Worm (Caenorhabditis elegans) whole organism, L2 larva: ENCODE data around the gene sel-8.

Experiments
- F13H6.1 ChIP-seq: sonication (generic microtip); optimal IDR thresholded peaks from 2 replicates; lab custom pipeline; 2016; ENCODE audit warnings: missing genetic modification characterization, missing compliant biosample characterization
- R02D3.7 ChIP-seq: fragments of 150-350 bp; optimal IDR thresholded peaks from 2 replicates; lab custom pipeline; 2014; ENCODE audit warnings: missing biosample characterization, missing genetic modification characterization
- Y55F3AM.14 ChIP-seq: fragments of 200-800 bp; sonication (Bioruptor generic); optimal IDR thresholded peaks from 2 replicates; lab custom pipeline; 2018; ENCODE audit warnings: mild to moderate bottlenecking, missing genetic modification characterization, missing compliant biosample characterization
- ZK546.5 ChIP-seq: sonication (generic microtip); optimal IDR thresholded peaks from 2 replicates; lab custom pipeline; 2017; ENCODE audit warnings: missing biosample characterization, missing genetic modification characterization
- alr-1 ChIP-seq: fragments of 150-350 bp; optimal IDR thresholded peaks from 2 replicates; lab custom pipeline; 2014; ENCODE audit warnings: missing biosample characterization, missing genetic modification characterization
- aly-2 ChIP-seq: fragments of 150-350 bp; optimal IDR thresholded peaks from 2 replicates; lab custom pipeline; 2014; ENCODE audit warnings: missing biosample characterization, missing genetic modification characterization
- ama-1 ChIP-seq: fragments of 150-350 bp; optimal IDR thresholded peaks from 2 replicates; lab custom pipeline; 2018; ENCODE audit warnings: inconsistent platforms
- ceh-82 ChIP-seq: fragments of 150-350 bp; optimal IDR thresholded peaks from 2 replicates; lab custom pipeline; 2014; ENCODE audit warnings: missing biosample characterization, missing genetic modification characterization
- crh-2 ChIP-seq: sonication (generic microtip); optimal IDR thresholded peaks from 2 replicates; lab custom pipeline; 2017; ENCODE audit warnings: missing biosample characterization, missing genetic modification characterization
- dmd-4 ChIP-seq: sonication (generic microtip); optimal IDR thresholded peaks from 2 replicates; lab custom pipeline; 2017; ENCODE audit warnings: missing biosample characterization, missing genetic modification characterization
- egl-27 ChIP-seq: sonication (generic microtip); optimal IDR thresholded peaks from 3 replicates; lab custom pipeline; 2017; ENCODE audit warnings: missing biosample characterization, missing genetic modification reagents, missing genetic modification characterization
- elt-1 ChIP-seq: fragments of 150-350 bp; optimal IDR thresholded peaks from 2 replicates; lab custom pipeline; 2014; ENCODE audit warnings: missing biosample characterization, missing genetic modification characterization
- elt-3 ChIP-seq: sonication (generic microtip); optimal IDR thresholded peaks from 2 replicates; lab custom pipeline; 2017; ENCODE audit warnings: missing biosample characterization, missing genetic modification characterization
- fos-1 ChIP-seq: fragments of 150-350 bp; optimal IDR thresholded peaks from 2 replicates; lab custom pipeline; 2014; ENCODE audit warnings: missing biosample characterization, missing genetic modification characterization
- lin-11 ChIP-seq: fragments of 150-350 bp; sonication (generic microtip); optimal IDR thresholded peaks from 2 replicates; lab custom pipeline; 2014; ENCODE audit warnings: missing biosample characterization, missing genetic modification characterization, inconsistent platforms, mixed read lengths
- lin-13 ChIP-seq: fragments of 150-350 bp; optimal IDR thresholded peaks from 2 replicates; lab custom pipeline; 2014; ENCODE audit warnings: missing biosample characterization, missing genetic modification reagents, missing genetic modification characterization
- lin-39 ChIP-seq: fragments of 150-350 bp; optimal IDR thresholded peaks from 2 replicates; lab custom pipeline; 2014; ENCODE audit warnings: missing biosample characterization, missing genetic modification reagents, missing genetic modification characterization
- lsy-2 ChIP-seq, 2 experiments: fragments of 150-350 bp in 1 of 2; sonication (generic microtip) in 1 of 2; optimal IDR thresholded peaks; 2 replicates each; lab custom pipeline; 2014 to 2017; ENCODE audit warnings: missing biosample characterization in 2 of 2, missing genetic modification characterization in 2 of 2
- mab-5 ChIP-seq: fragments of 150-350 bp; optimal IDR thresholded peaks from 2 replicates; lab custom pipeline; 2014; ENCODE audit warnings: missing biosample characterization, missing genetic modification characterization
- mbf-1 ChIP-seq: sonication (generic microtip); optimal IDR thresholded peaks from 2 replicates; lab custom pipeline; 2017; ENCODE audit warnings: missing biosample characterization, missing genetic modification characterization
- mdl-1 ChIP-seq, 2 experiments: fragments of 150-350 bp in 1 of 2; sonication (generic microtip) in 1 of 2; optimal IDR thresholded peaks; 2 replicates each; lab custom pipeline; 2017; ENCODE audit warnings: missing biosample characterization in 2 of 2, missing genetic modification characterization in 2 of 2
- nhr-10 ChIP-seq: sonication (generic microtip); optimal IDR thresholded peaks from 2 replicates; lab custom pipeline; 2017; ENCODE audit warnings: missing biosample characterization, missing genetic modification characterization
- nhr-11 ChIP-seq: fragments of 150-350 bp; optimal IDR thresholded peaks from 2 replicates; lab custom pipeline; 2014; ENCODE audit warnings: missing biosample characterization, missing genetic modification characterization
- nhr-12 ChIP-seq: fragments of 150-350 bp; optimal IDR thresholded peaks from 2 replicates; lab custom pipeline; 2014; ENCODE audit warnings: missing biosample characterization, missing genetic modification characterization
- nhr-129 ChIP-seq: fragments of 150-350 bp; optimal IDR thresholded peaks from 2 replicates; lab custom pipeline; 2014; ENCODE audit warnings: missing biosample characterization, missing genetic modification characterization
- nhr-23 ChIP-seq: fragments of 150-350 bp; optimal IDR thresholded peaks from 2 replicates; lab custom pipeline; 2014; ENCODE audit warnings: missing biosample characterization, missing genetic modification reagents, missing genetic modification characterization
- nhr-25 ChIP-seq: fragments of 150-350 bp; sonication (generic microtip); optimal IDR thresholded peaks from 3 replicates; lab custom pipeline; 2014; ENCODE audit warnings: missing biosample characterization, missing genetic modification characterization
- nhr-6 ChIP-seq: fragments of 150-350 bp; optimal IDR thresholded peaks from 2 replicates; lab custom pipeline; 2014; ENCODE audit warnings: missing biosample characterization, missing genetic modification characterization
- nhr-77 ChIP-seq: fragments of 150-350 bp; optimal IDR thresholded peaks from 2 replicates; lab custom pipeline; 2014; ENCODE audit warnings: missing biosample characterization, missing genetic modification characterization
- peb-1 ChIP-seq: fragments of 150-350 bp; optimal IDR thresholded peaks from 2 replicates; lab custom pipeline; 2014; ENCODE audit warnings: missing biosample characterization, missing genetic modification characterization
- sem-4 ChIP-seq: fragments of 150-350 bp; optimal IDR thresholded peaks from 2 replicates; lab custom pipeline; 2014; ENCODE audit warnings: missing biosample characterization, missing genetic modification reagents, missing genetic modification characterization
- sma-9 ChIP-seq, 2 experiments: fragments of 150-350 bp in 1 of 2; sonication (generic microtip) in 1 of 2; optimal IDR thresholded peaks; 2 replicates each; lab custom pipeline; 2014 to 2016; ENCODE audit warnings: missing genetic modification characterization in 2 of 2, mild to moderate bottlenecking in 1 of 2, missing biosample characterization in 1 of 2, missing compliant biosample characterization in 1 of 2, missing genetic modification reagents in 1 of 2, moderate library complexity in 1 of 2
- snpc-4 ChIP-seq: fragments of 150-350 bp; optimal IDR thresholded peaks from 2 replicates; lab custom pipeline; 2014; ENCODE audit warnings: missing biosample characterization, missing genetic modification characterization
- unc-39 ChIP-seq: fragments of 150-350 bp; optimal IDR thresholded peaks from 2 replicates; lab custom pipeline; 2014; ENCODE audit warnings: missing biosample characterization, missing genetic modification characterization
- unc-55 ChIP-seq: fragments of 150-350 bp; sonication (generic microtip); optimal IDR thresholded peaks from 3 replicates; lab custom pipeline; 2014; ENCODE audit warnings: missing biosample characterization, missing genetic modification reagents, missing genetic modification characterization
- unc-62 ChIP-seq: fragments of 150-350 bp; optimal IDR thresholded peaks from 2 replicates; lab custom pipeline; 2014; ENCODE audit warnings: missing biosample characterization, missing genetic modification reagents, missing genetic modification characterization
- zag-1 ChIP-seq: fragments of 150-350 bp; optimal IDR thresholded peaks from 2 replicates; lab custom pipeline; 2014; ENCODE audit warnings: missing biosample characterization, missing genetic modification characterization
- ztf-1 ChIP-seq: fragments of 200-800 bp; sonication (Bioruptor generic); conservative IDR thresholded peaks from 2 replicates; pipeline ENCODE4 v1.3.6; 2022; ENCODE audit warnings: missing genetic modification characterization, missing compliant biosample characterization
- ztf-11 ChIP-seq: sonication (generic microtip); optimal IDR thresholded peaks from 2 replicates; lab custom pipeline; 2017; ENCODE audit warnings: missing biosample characterization, missing genetic modification characterization
- ztf-4 ChIP-seq: fragments of 150-350 bp; optimal IDR thresholded peaks from 2 replicates; lab custom pipeline; 2014; ENCODE audit warnings: missing biosample characterization, missing genetic modification characterization

The sel-8 gene

ce11 chrIII:3637251-3637989 lies 10.5 kb upstream of the sel-8 start:
- TF ChIP-seq nhr-129 (tag; lab: Kevin White, UChicago) (peak; percentile 51), ztf-11 (no peak)
- TF ChIP-seq, all 48 proteins: peak for 1

ce11 chrIII:3635844-3636243 lies 8.9 kb upstream of the sel-8 start, which contains the start of gene rilp-1:
TSS of gene rilp-1 (plus strand) at chrIII:3636144.
- no peak for TF ChIP-seq ztf-4 (tag; lab: Kevin White, UChicago)
- no peak for TF ChIP-seq peb-1 (tag; lab: Kevin White, UChicago)
- TF ChIP-seq snpc-4, result no peak
- TF ChIP-seq nhr-10, result no peak
- TF ChIP-seq nhr-77 (tag; lab: Kevin White, UChicago), result no peak

- TF ChIP-seq nhr-6 (tag; lab: Kevin White, UChicago), result no peak
- TF ChIP-seq egl-27 (tag; lab: Kevin White, UChicago), result no peak
- TF ChIP-seq alr-1, result no peak
- TF ChIP-seq ceh-82 (tag; lab: Kevin White, UChicago), result no peak
- no peak for TF ChIP-seq zag-1
- no peak for TF ChIP-seq ZK546.5 (tag; lab: Kevin White, UChicago)
- no peak for TF ChIP-seq nhr-10
- TF ChIP-seq sem-4, result no peak
- TF ChIP-seq, all 48 proteins: peak for 0
Measured at ce11 chrIII:3634873-3635272, 7.9 kb upstream of the sel-8 start.

- TF ChIP-seq sem-4 (no peak), unc-62 (GFP tag; lab: Kevin White, UChicago) (no peak), nhr-129 (tag; lab: Kevin White, UChicago) (no peak), fos-1 (no peak), lsy-2 (tag; optimal IDR thresholded peaks at IDR 0.05; lab: Kevin White, UChicago) (no peak), Y55F3AM.14 (no peak), dmd-4 (no peak), ZK546.5 (tag; lab: Kevin White, UChicago) (no peak), elt-3 (tag; lab: Kevin White, UChicago) (no peak), lin-39 (tag; lab: Kevin White, UChicago) (no peak), peb-1 (tag; lab: Kevin White, UChicago) (no peak), mdl-1 (tag; optimal IDR thresholded peaks at IDR 0.05; lab: Kevin White, UChicago) (no peak), nhr-23 (tag; lab: Kevin White, UChicago) (no peak), aly-2 (tag; lab: Kevin White, UChicago) (no peak), unc-39 (no peak), crh-2 (tag; lab: Kevin White, UChicago) (no peak), nhr-10 (no peak)
Measured at ce11 chrIII:3634158-3634557, 7.2 kb upstream of the sel-8 start.

- TF ChIP-seq mab-5 (no peak), Y55F3AM.14 (no peak), unc-55 (GFP tag; lab: Kevin White, UChicago) (peak; percentile 1), lin-13 (GFP tag; lab: Kevin White, UChicago) (no peak), zag-1 (peak; percentile 2), crh-2 (tag; lab: Kevin White, UChicago) (no peak), nhr-25 (tag; lab: Kevin White, UChicago) (no peak)
- TF ChIP-seq, all 48 proteins: peak for 2
Measured at ce11 chrIII:3632379-3632778, 5.4 kb upstream of the sel-8 start.

ce11 chrIII:3630337-3630736 lies 3.4 kb upstream of the sel-8 start, which contains the start of gene mrps-31:
TSS of gene mrps-31 (minus strand) at chrIII:3630372.
- TF ChIP-seq R02D3.7 (no peak), nhr-6 (tag; lab: Kevin White, UChicago) (no peak), mab-5 (no peak), nhr-12 (tag; lab: Kevin White, UChicago) (no peak), unc-62 (GFP tag; lab: Kevin White, UChicago) (no peak), egl-27 (tag; lab: Kevin White, UChicago) (peak; percentile 23), nhr-23 (tag; lab: Kevin White, UChicago) (no peak), ztf-1 (GFP tag; lab: Robert Waterston, UW) (no peak), lin-39 (tag; lab: Kevin White, UChicago) (no peak), lin-11 (peak; percentile 24), nhr-10 (no peak), mbf-1 (tag; lab: Kevin White, UChicago) (no peak), F13H6.1 (peak; percentile 42), snpc-4 (no peak), dmd-4 (no peak), nhr-11 (no peak), Y55F3AM.14 (no peak), ama-1 (lab: Kevin White, UChicago) (no peak), nhr-77 (tag; lab: Kevin White, UChicago) (no peak), ztf-11 (no peak), elt-1 (tag; lab: Kevin White, UChicago) (no peak), aly-2 (tag; lab: Kevin White, UChicago) (no peak), lin-13 (GFP tag; lab: Kevin White, UChicago) (peak; percentile 44), crh-2 (tag; lab: Kevin White, UChicago) (peak; percentile 62), unc-55 (GFP tag; lab: Kevin White, UChicago) (peak; percentile 65), alr-1 (no peak), sma-9 (GFP tag; optimal IDR thresholded peaks at IDR 0.05; lab: Kevin White, UChicago) (peak; percentile 29), sma-9 (tag; optimal IDR thresholded peaks at IDR 0.05; lab: Kevin White, UChicago) (no peak), elt-3 (tag; lab: Kevin White, UChicago) (no peak), ceh-82 (tag; lab: Kevin White, UChicago) (no peak)
